Worm (Caenorhabditis elegans): Measurements from ENCODE around the gene C17H12.2.

DNA sequence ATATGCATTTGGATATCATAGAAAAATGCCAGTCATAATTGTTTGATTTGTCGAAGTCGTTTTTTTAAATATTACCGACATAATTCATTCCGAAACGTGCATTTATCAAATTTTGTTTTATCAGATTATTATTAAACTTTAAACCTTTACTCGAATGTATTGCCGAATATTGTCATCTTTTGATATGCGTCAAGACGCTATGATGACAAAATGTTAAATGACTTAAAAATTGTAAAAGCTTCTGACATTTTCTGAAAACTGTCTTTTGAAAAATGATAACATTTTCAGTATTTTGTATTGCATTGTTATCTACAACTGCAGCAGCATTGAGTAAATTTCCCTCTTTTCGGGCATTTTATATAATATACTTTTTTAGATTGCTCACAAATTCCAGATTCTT, 34.3 kb upstream of the C17H12.2 start, which contains the start of gene H20E11.3:
- TF ChIP-seq ceh-43 (GFP tag; optimal IDR thresholded peaks at IDR 0.05) (no peak), drap-1 (GFP tag; optimal IDR thresholded peaks at IDR 0.05) (no peak), snpc-4 (tag; optimal IDR thresholded peaks at IDR 0.05) (no peak), ceh-39 (tag; optimal IDR thresholded peaks at IDR 0.05) (no peak)

Data from whole organism, mixed stage, embryonic.